Fruit fly (Drosophila melanogaster) whole organism: ENCODE measurements around the gene CG8360.

Experiments
- CG8478 ChIP-seq: fragments of >200 bp; optimal IDR thresholded peaks from 2 replicates; lab custom pipeline; 2018; ENCODE audit warnings: inconsistent platforms
- Dll ChIP-seq: fragments of >200 bp; optimal IDR thresholded peaks from 2 replicates; lab custom pipeline; 2017
- EcR ChIP-seq, 2 experiments: fragments of >200 bp; optimal IDR thresholded peaks; 2 replicates each; lab custom pipeline; 2017; ENCODE audit warnings: missing biosample characterization in 2 of 2, missing genetic modification characterization in 2 of 2, missing genetic modification reagents in 2 of 2
- pan ChIP-seq: fragments of >200 bp; optimal IDR thresholded peaks from 2 replicates; lab custom pipeline; 2017
- psq ChIP-seq: fragments of >200 bp; optimal IDR thresholded peaks from 2 replicates; lab custom pipeline; 2017
- usp ChIP-seq: fragments of >200 bp; optimal IDR thresholded peaks from 2 replicates; lab custom pipeline; 2017; ENCODE audit warnings: missing biosample characterization, missing genetic modification characterization, mixed read lengths

DNA sequence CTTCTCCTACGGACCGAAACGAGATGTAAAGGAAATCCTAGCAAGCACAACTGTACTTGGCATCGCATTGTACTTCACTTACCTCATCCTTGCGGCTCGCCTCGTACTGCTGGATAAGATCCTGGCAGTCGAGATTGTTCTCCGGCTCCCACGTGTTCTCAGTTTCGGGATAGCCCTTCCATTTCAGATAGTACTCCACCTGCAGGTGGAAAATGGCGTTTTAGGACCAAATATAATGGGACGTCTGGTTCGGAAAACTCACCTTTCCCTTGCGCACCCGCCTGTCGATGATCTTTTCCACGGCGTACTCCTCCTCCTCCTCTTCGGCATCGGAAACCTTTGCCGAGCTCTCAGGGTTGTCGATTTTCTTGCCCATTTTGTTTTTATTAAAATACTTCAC lies 2.3 kb upstream of the CG8360 start:
- no peak for TF ChIP-seq psq (lab: Kevin White, UChicago)
- TF ChIP-seq usp (GFP tag; lab: Kevin White, UChicago) = no peak
- TF ChIP-seq CG8478 (lab: Kevin White, UChicago) = no peak
- TF ChIP-seq pan (lab: Kevin White, UChicago) = no peak
- TF ChIP-seq Dll (lab: Kevin White, UChicago) = no peak
- TF ChIP-seq EcR (GFP tag; optimal IDR thresholded peaks at IDR 0.05; lab: Kevin White, UChicago) = no peak
